Worm (Caenorhabditis elegans): ENCODE results near the gene F26G1.1.

DNA sequence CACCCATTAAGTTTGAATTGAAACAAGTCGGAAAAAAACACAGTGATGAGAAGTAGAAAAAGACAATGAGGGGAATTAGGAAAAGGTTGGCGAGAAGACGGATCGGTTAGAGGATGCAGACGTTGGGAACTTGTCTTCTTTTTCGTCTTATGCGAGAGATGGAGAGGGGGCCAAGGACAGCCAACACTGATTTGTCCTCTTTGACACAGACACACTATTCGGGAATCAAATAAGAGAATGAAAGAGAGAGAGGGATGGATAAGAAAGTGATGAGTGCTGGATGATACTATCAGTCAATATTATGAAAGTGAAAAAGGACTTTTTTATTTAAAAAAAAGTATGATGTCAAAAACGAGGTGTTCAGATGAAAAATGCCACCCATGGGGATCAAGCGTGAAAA is 30.3 kb downstream of the F26G1.1 start, which contains the start of gene lact-5:
- TF ChIP-seq sea-1 (GFP tag; conservative IDR thresholded peaks at IDR 0.05), result no peak
- TF ChIP-seq hnd-1 (tag; optimal IDR thresholded peaks at IDR 0.05), result no peak
- TF ChIP-seq tra-4 (tag; optimal IDR thresholded peaks at IDR 0.05), result no peak
- TF ChIP-seq ceh-13 (GFP tag; optimal IDR thresholded peaks at IDR 0.05), result no peak
- no peak for TF ChIP-seq ceh-36 (tag; optimal IDR thresholded peaks at IDR 0.05)
- TF ChIP-seq F13C5.2 (tag; optimal IDR thresholded peaks at IDR 0.05), result no peak
